Worm (Caenorhabditis elegans): ENCODE results near the gene R10E9.2.

DNA sequence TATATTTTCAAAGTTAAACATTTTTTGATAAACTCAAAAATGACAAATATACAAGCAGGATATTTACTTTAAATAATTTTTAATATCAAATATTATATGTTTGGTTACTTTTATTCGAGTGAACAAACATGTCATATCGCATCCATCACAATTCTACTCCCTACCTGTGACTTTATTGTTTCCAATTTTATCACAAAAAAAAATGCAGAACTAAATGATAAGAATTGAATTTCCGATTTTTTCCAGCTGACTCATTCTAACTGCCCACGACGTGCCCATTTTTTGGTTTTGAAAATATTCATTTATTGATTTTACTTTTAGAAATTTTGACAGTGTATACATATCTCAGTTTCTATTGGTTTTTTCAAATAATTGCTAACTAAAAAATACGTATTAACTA lies 46.9 kb upstream of the R10E9.2 start:
- TF ChIP-seq med-1 (GFP tag; optimal IDR thresholded peaks at IDR 0.05; ENCODE audit: insufficient read depth) (no peak), cog-1 (tag; optimal IDR thresholded peaks at IDR 0.05) (no peak), klf-2 (GFP tag; conservative IDR thresholded peaks at IDR 0.05) (no peak)
